Fruit fly (Drosophila melanogaster) whole organism, embryonic: ENCODE data around the gene ph-d.
A peak's percentile ranks its signal among the peaks of the same experiment; 100 is the strongest.

Experiments
- Adf1 ChIP-seq: fragments of 200-800 bp; sonication (Bioruptor generic); IDR thresholded peaks from 2 replicates; pipeline ENCODE4 v1.3.6; 2022; ENCODE audit warnings: missing biosample characterization, missing genetic modification characterization
- B-H2 ChIP-seq: fragments of 200-800 bp; sonication (Bioruptor generic); optimal IDR thresholded peaks from 2 replicates; lab custom pipeline; 2018; ENCODE audit warnings: missing biosample characterization, mild to moderate bottlenecking, missing genetic modification characterization
- Bgb ChIP-seq: fragments of 200-800 bp; sonication (Bioruptor generic); IDR thresholded peaks from 2 replicates; pipeline ENCODE4 v1.3.6; 2022; ENCODE audit warnings: missing biosample characterization, missing genetic modification characterization; ENCODE audit not compliant: partially characterized antibody
- CG10274 ChIP-seq: fragments of 200-800 bp; sonication (Bioruptor generic); optimal IDR thresholded peaks from 3 replicates; lab custom pipeline; 2017; ENCODE audit warnings: missing biosample characterization, mild to moderate bottlenecking, missing genetic modification characterization
- CG10321 ChIP-seq: fragments of 200-800 bp; sonication (Bioruptor generic); IDR thresholded peaks from 2 replicates; pipeline ENCODE4 v1.3.6; 2022; ENCODE audit warnings: missing biosample characterization, missing genetic modification characterization
- CG10979 ChIP-seq: fragments of 200-800 bp; sonication (Bioruptor generic); optimal IDR thresholded peaks from 2 replicates; lab custom pipeline; 2018; ENCODE audit warnings: missing biosample characterization, mild to moderate bottlenecking, missing genetic modification characterization, moderate library complexity
- CG13624 ChIP-seq: fragments of 200-800 bp; sonication (Bioruptor generic); optimal IDR thresholded peaks from 2 replicates; lab custom pipeline; 2016; ENCODE audit warnings: missing biosample characterization, missing genetic modification characterization
- CG14441 ChIP-seq: fragments of 200-800 bp; sonication (Bioruptor generic); IDR thresholded peaks from 2 replicates; pipeline ENCODE4 v1.3.6; 2022; ENCODE audit warnings: missing biosample characterization, missing genetic modification characterization
- CG15696 ChIP-seq: fragments of 200-800 bp; sonication (Bioruptor generic); optimal IDR thresholded peaks from 2 replicates; lab custom pipeline; 2019; ENCODE audit warnings: missing biosample characterization, mild to moderate bottlenecking, missing genetic modification characterization, moderate library complexity
- CG16815 ChIP-seq: fragments of 200-800 bp; sonication (Bioruptor generic); optimal IDR thresholded peaks from 3 replicates; lab custom pipeline; 2017; ENCODE audit warnings: missing biosample characterization, mild to moderate bottlenecking, missing genetic modification characterization
- CG17186 ChIP-seq: fragments of 200-800 bp; sonication (Bioruptor generic); optimal IDR thresholded peaks from 3 replicates; lab custom pipeline; 2017; ENCODE audit warnings: missing biosample characterization, missing genetic modification reagents, missing genetic modification characterization
- CG2889 ChIP-seq: fragments of 200-800 bp; sonication (Bioruptor generic); IDR thresholded peaks from 3 replicates; pipeline ENCODE4 v1.3.6; 2022; ENCODE audit warnings: missing biosample characterization, missing genetic modification characterization
- CG3065 ChIP-seq: fragments of 200-800 bp; sonication (Bioruptor generic); optimal IDR thresholded peaks from 2 replicates; lab custom pipeline; 2016; ENCODE audit warnings: missing biosample characterization, missing genetic modification characterization
- CG32767 ChIP-seq: fragments of 200-800 bp; sonication (Bioruptor generic); IDR thresholded peaks from 2 replicates; pipeline ENCODE4 v1.3.6; 2022; ENCODE audit warnings: missing biosample characterization, missing genetic modification characterization
- CG34376 ChIP-seq: fragments of 200-800 bp; sonication (Bioruptor generic); optimal IDR thresholded peaks from 2 replicates; lab custom pipeline; 2018; ENCODE audit warnings: missing biosample characterization, mild to moderate bottlenecking, missing genetic modification characterization
- CG34422 ChIP-seq: fragments of 200-800 bp; sonication (Bioruptor generic); IDR thresholded peaks from 3 replicates; pipeline ENCODE4 v1.3.6; 2022; ENCODE audit warnings: missing biosample characterization, missing genetic modification characterization
- CG3995 ChIP-seq: fragments of 200-800 bp; sonication (Bioruptor generic); optimal IDR thresholded peaks from 3 replicates; lab custom pipeline; 2016; ENCODE audit warnings: missing biosample characterization, missing genetic modification characterization
- CG4282 ChIP-seq: fragments of 200-800 bp; sonication (Bioruptor generic); optimal IDR thresholded peaks from 2 replicates; lab custom pipeline; 2016; ENCODE audit warnings: missing biosample characterization, missing genetic modification characterization
- CG6272 ChIP-seq: fragments of 200-800 bp; sonication (Bioruptor generic); IDR thresholded peaks from 2 replicates; pipeline ENCODE4 v1.3.6; 2022; ENCODE audit warnings: missing biosample characterization, missing genetic modification characterization
- CG7839 ChIP-seq: fragments of 200-800 bp; sonication (Bioruptor generic); optimal IDR thresholded peaks from 3 replicates; lab custom pipeline; 2018; ENCODE audit warnings: missing biosample characterization, mild to moderate bottlenecking, missing genetic modification characterization, moderate library complexity
- CG7987 ChIP-seq: fragments of 200-800 bp; sonication (Bioruptor generic); optimal IDR thresholded peaks from 2 replicates; lab custom pipeline; 2018; ENCODE audit warnings: missing biosample characterization, mild to moderate bottlenecking, missing genetic modification characterization, moderate library complexity
- CG8944 ChIP-seq: fragments of 200-800 bp; sonication (Bioruptor generic); optimal IDR thresholded peaks from 3 replicates; lab custom pipeline; 2016; ENCODE audit warnings: missing biosample characterization, missing genetic modification characterization
- CG9727 ChIP-seq: fragments of 200-800 bp; sonication (Bioruptor generic); optimal IDR thresholded peaks from 3 replicates; lab custom pipeline; 2017; ENCODE audit warnings: missing biosample characterization, mild to moderate bottlenecking, missing genetic modification characterization
- CG9797 ChIP-seq: fragments of 200-800 bp; sonication (Bioruptor generic); optimal IDR thresholded peaks from 3 replicates; lab custom pipeline; 2018; ENCODE audit warnings: missing biosample characterization, mild to moderate bottlenecking, missing genetic modification characterization
- CG9817 ChIP-seq: fragments of 200-800 bp; sonication (Bioruptor generic); optimal IDR thresholded peaks from 2 replicates; lab custom pipeline; 2018; ENCODE audit warnings: missing biosample characterization, mild to moderate bottlenecking, missing genetic modification characterization, moderate library complexity
- CTCF ChIP-seq: fragments of 200-800 bp; sonication (Bioruptor generic); optimal IDR thresholded peaks from 2 replicates; lab custom pipeline; 2017; ENCODE audit warnings: missing biosample characterization, mild to moderate bottlenecking, missing genetic modification characterization, moderate library complexity
- D ChIP-seq, 2 experiments: fragments of 200-800 bp in 1 of 2; fragments of >200 bp in 1 of 2; sonication (Bioruptor generic) in 1 of 2; optimal IDR thresholded peaks; 2 replicates in 1 of 2; 3 replicates in 1 of 2; lab custom pipeline; 2017; ENCODE audit warnings: mild to moderate bottlenecking in 1 of 2, missing biosample characterization in 1 of 2, missing genetic modification characterization in 1 of 2, missing genetic modification reagents in 1 of 2
- Ets97D ChIP-seq: fragments of 200-800 bp; sonication (Bioruptor generic); optimal IDR thresholded peaks from 3 replicates; lab custom pipeline; 2016; ENCODE audit warnings: missing biosample characterization, missing genetic modification characterization
- HLH4C ChIP-seq: fragments of 200-800 bp; sonication (Bioruptor generic); IDR thresholded peaks from 3 replicates; pipeline ENCODE4 v1.3.6; 2022; ENCODE audit warnings: missing biosample characterization, missing genetic modification characterization; ENCODE audit not compliant: partially characterized antibody
- MTF-1 ChIP-seq: fragments of 200-800 bp; sonication (Bioruptor generic); optimal IDR thresholded peaks from 2 replicates; lab custom pipeline; 2018; ENCODE audit warnings: missing biosample characterization, mild to moderate bottlenecking, missing genetic modification characterization, borderline replicate concordance
- NK7.1 ChIP-seq: fragments of 200-800 bp; sonication (Bioruptor generic); optimal IDR thresholded peaks from 3 replicates; lab custom pipeline; 2016; ENCODE audit warnings: missing biosample characterization, missing genetic modification characterization
- Opbp ChIP-seq: fragments of 200-800 bp; sonication (Bioruptor generic); IDR thresholded peaks from 3 replicates; pipeline ENCODE4 v1.3.6; 2022; ENCODE audit warnings: missing biosample characterization, missing genetic modification characterization; ENCODE audit not compliant: partially characterized antibody
- PHDP ChIP-seq: fragments of 200-800 bp; sonication (Bioruptor generic); optimal IDR thresholded peaks from 3 replicates; lab custom pipeline; 2018; ENCODE audit warnings: missing biosample characterization, mild to moderate bottlenecking, missing genetic modification characterization, moderate library complexity
- Pdp1 ChIP-seq, 2 experiments: fragments of 200-800 bp; sonication (Bioruptor generic); optimal IDR thresholded peaks; 3 replicates each; lab custom pipeline; 2016; ENCODE audit warnings: missing biosample characterization in 2 of 2, missing genetic modification characterization in 2 of 2, mild to moderate bottlenecking in 1 of 2, moderate library complexity in 1 of 2
- TFAM ChIP-seq: fragments of 200-800 bp; sonication (Bioruptor generic); optimal IDR thresholded peaks from 2 replicates; lab custom pipeline; 2017; ENCODE audit warnings: missing biosample characterization, missing genetic modification characterization, inconsistent platforms
- Xbp1 ChIP-seq: fragments of 200-800 bp; sonication (Bioruptor generic); optimal IDR thresholded peaks from 3 replicates; lab custom pipeline; 2016; ENCODE audit warnings: missing biosample characterization, mild to moderate bottlenecking, missing genetic modification characterization
- btn ChIP-seq: fragments of 200-800 bp; sonication (Bioruptor generic); optimal IDR thresholded peaks from 2 replicates; lab custom pipeline; 2016; ENCODE audit warnings: missing biosample characterization, missing genetic modification characterization
- dimm ChIP-seq: fragments of 200-800 bp; sonication (Bioruptor generic); IDR thresholded peaks from 2 replicates; pipeline ENCODE4 v1.3.6; 2022; ENCODE audit warnings: missing biosample characterization, missing genetic modification characterization
- dm ChIP-seq: fragments of 200-800 bp; sonication (Bioruptor generic); optimal IDR thresholded peaks from 3 replicates; lab custom pipeline; 2016; ENCODE audit warnings: missing biosample characterization, missing genetic modification characterization
- dmrt11E ChIP-seq: fragments of 200-800 bp; sonication (Bioruptor generic); optimal IDR thresholded peaks from 3 replicates; lab custom pipeline; 2018; ENCODE audit warnings: missing biosample characterization, mild to moderate bottlenecking, missing genetic modification characterization, moderate library complexity
- fd96Cb ChIP-seq: fragments of 200-800 bp; sonication (Bioruptor generic); optimal IDR thresholded peaks from 2 replicates; lab custom pipeline; 2018; ENCODE audit warnings: missing biosample characterization, mild to moderate bottlenecking, missing genetic modification characterization, moderate library complexity
- gce ChIP-seq: fragments of 200-800 bp; sonication (Bioruptor generic); IDR thresholded peaks from 3 replicates; pipeline ENCODE4 v1.3.6; 2022; ENCODE audit warnings: missing biosample characterization, missing genetic modification characterization
- hth ChIP-seq: fragments of >200 bp; optimal IDR thresholded peaks from 2 replicates; lab custom pipeline; 2017; ENCODE audit warnings: inconsistent platforms
- inv ChIP-seq: fragments of 200-800 bp; sonication (Bioruptor generic); IDR thresholded peaks from 2 replicates; pipeline ENCODE4 v1.3.6; 2022; ENCODE audit warnings: missing biosample characterization, missing genetic modification characterization; ENCODE audit not compliant: partially characterized antibody
- lov ChIP-seq, 2 experiments: fragments of 200-800 bp in 1 of 2; fragments of >200 bp in 1 of 2; sonication (Bioruptor generic) in 1 of 2; IDR thresholded peaks in 1 of 2; optimal IDR thresholded peaks in 1 of 2; 2 replicates in 1 of 2; 3 replicates in 1 of 2; pipeline versions ENCODE4 v1.3.6 to Lab custom; 2017 to 2022; ENCODE audit warnings: missing biosample characterization in 1 of 2, missing genetic modification characterization in 1 of 2
- psq ChIP-seq: fragments of 200-800 bp; sonication (Bioruptor generic); optimal IDR thresholded peaks from 2 replicates; lab custom pipeline; 2017; ENCODE audit warnings: missing biosample characterization, missing genetic modification characterization
- salm ChIP-seq: fragments of 200-800 bp; sonication (Bioruptor generic); optimal IDR thresholded peaks from 2 replicates; lab custom pipeline; 2018; ENCODE audit warnings: missing biosample characterization, mild to moderate bottlenecking, missing genetic modification characterization
- ssp ChIP-seq: fragments of 200-800 bp; sonication (Bioruptor generic); IDR thresholded peaks from 2 replicates; pipeline ENCODE4 v1.3.6; 2022; ENCODE audit warnings: missing biosample characterization, missing genetic modification characterization
- sug ChIP-seq: fragments of 200-800 bp; optimal IDR thresholded peaks from 2 replicates; lab custom pipeline; 2019; ENCODE audit warnings: missing biosample characterization, mild to moderate bottlenecking, missing genetic modification characterization, moderate library complexity
- ttk ChIP-seq: fragments of 200-800 bp; sonication (Bioruptor generic); IDR thresholded peaks from 2 replicates; pipeline ENCODE4 v2.1.2; 2022; ENCODE audit warnings: missing biosample characterization, missing genetic modification characterization
- vfl ChIP-seq: fragments of 200-800 bp; sonication (Bioruptor generic); optimal IDR thresholded peaks from 2 replicates; lab custom pipeline; 2016; ENCODE audit warnings: missing biosample characterization, missing genetic modification characterization

The ph-d gene

dm6 chrX:2073325-2073724 is 49.8 kb downstream of the ph-d start, which contains the start of gene CG4199 (continued):
- TF ChIP-seq CG15696 (no peak), CG14441 (GFP tag; lab: Robert Waterston, UW) (no peak), CG16815 (GFP tag; lab: Kevin White, UChicago) (no peak), CG2889 (GFP tag; lab: Robert Waterston, UW) (no peak), dm (GFP tag; lab: Kevin White, UChicago) (peak; percentile 3), CG9797 (GFP tag; lab: Kevin White, UChicago) (peak; percentile 77), gce (GFP tag; lab: Robert Waterston, UW) (0 out of 3 replicates have a peak, but pooled peaks have one; percentile 11), CG6272 (GFP tag; lab: Robert Waterston, UW) (no peak), vfl (no peak), Pdp1 (GFP tag; optimal IDR thresholded peaks at IDR 0.05; lab: Kevin White, UChicago) (peak in 1 of 2 experiments; percentile 35), ttk (GFP tag; lab: Robert Waterston, UW) (no peak), CG10274 (no peak), CG3995 (GFP tag; lab: Kevin White, UChicago) (peak; percentile 90), MTF-1 (GFP tag; lab: Kevin White, UChicago) (no peak), B-H2 (no peak), CTCF (GFP tag; lab: Kevin White, UChicago) (peak; percentile 51), Opbp (GFP tag; lab: Robert Waterston, UW) (peak; percentile 29; the same call in 1 of the 3 replicates), Bgb (GFP tag; lab: Robert Waterston, UW) (peak; percentile 52), CG3065 (GFP tag; lab: Kevin White, UChicago) (no peak), lov (optimal IDR thresholded peaks at IDR 0.05; lab: Kevin White, UChicago) (no peak), lov (GFP tag; IDR thresholded peaks at IDR 0.05; lab: Robert Waterston, UW) (0 out of 3 replicates have a peak, but pooled peaks have one; percentile 12), HLH4C (GFP tag; lab: Robert Waterston, UW) (no peak; the same call in 2 of the 3 replicates), CG34422 (peak; percentile 47; the same call in 1 of the 3 replicates), CG10979 (tag; lab: Kevin White, UChicago) (no peak), Ets97D (peak; percentile 41), CG10321 (no peak), dmrt11E (tag; lab: Kevin White, UChicago) (no peak), CG17186 (GFP tag; lab: Kevin White, UChicago) (peak; percentile 96), CG9817 (tag; lab: Kevin White, UChicago) (no peak), btn (GFP tag; lab: Kevin White, UChicago) (no peak), TFAM (GFP tag; lab: Kevin White, UChicago) (no peak), dimm (no peak), CG34376 (GFP tag; lab: Kevin White, UChicago) (peak; percentile 9), CG8944 (GFP tag; lab: Kevin White, UChicago) (no peak), ssp (no peak), Adf1 (no peak), inv (no peak), PHDP (tag; lab: Kevin White, UChicago) (no peak), fd96Cb (tag; lab: Kevin White, UChicago) (no peak), CG7987 (no peak), Xbp1 (GFP tag; lab: Kevin White, UChicago) (no peak), NK7.1 (no peak), CG9727 (GFP tag; lab: Kevin White, UChicago) (peak; percentile 16), CG7839 (no peak), CG4282 (GFP tag; lab: Kevin White, UChicago) (no peak), salm (tag; lab: Kevin White, UChicago) (no peak), CG13624 (GFP tag; lab: Kevin White, UChicago) (peak; percentile 13), D (optimal IDR thresholded peaks at IDR 0.05; lab: Kevin White, UChicago) (no peak), D (GFP tag; optimal IDR thresholded peaks at IDR 0.05; lab: Kevin White, UChicago) (no peak), sug (tag; lab: Kevin White, UChicago) (peak; percentile 29), hth (lab: Kevin White, UChicago) (no peak), CG32767 (GFP tag; lab: Robert Waterston, UW) (no peak), psq (no peak)
